Fruit fly (Drosophila melanogaster): Measurements from ENCODE around the gene CG14658.

Gene CG14658

dm6 chr3R:4811936-4812534 lies 18.3 kb downstream of the CG14658 start, which contains the start of the genes Hus1-like and ctrip:
Gene Hus1-like, minus strand, starts transcription at chr3R:4812096.
Gene ctrip, minus strand, starts transcription at chr3R:4812096.
- TF ChIP-seq CG11617 (GFP tag; optimal IDR thresholded peaks at IDR 0.05) (no peak), CG14711 (tag; optimal IDR thresholded peaks at IDR 0.05) (no peak), bab1 (GFP tag; optimal IDR thresholded peaks at IDR 0.05) (peak; percentile 74), CG7101 (tag; optimal IDR thresholded peaks at IDR 0.05) (peak; percentile 40), CG33017 (tag; optimal IDR thresholded peaks at IDR 0.05) (no peak), CG7045 (GFP tag; optimal IDR thresholded peaks at IDR 0.05) (no peak), kay (GFP tag; ENCODE audit: borderline replicate concordance) (peak; percentile 88), CG5204 (GFP tag; optimal IDR thresholded peaks at IDR 0.05) (no peak), Hr96 (GFP tag; optimal IDR thresholded peaks at IDR 0.05) (no peak), ovo (GFP tag; optimal IDR thresholded peaks at IDR 0.05) (no peak), cic (GFP tag; optimal IDR thresholded peaks at IDR 0.05) (no peak), CG1620 (GFP tag; optimal IDR thresholded peaks at IDR 0.05) (no peak), tj (GFP tag; optimal IDR thresholded peaks at IDR 0.05) (peak; percentile 97), pad (GFP tag; optimal IDR thresholded peaks at IDR 0.05) (peak; percentile 2), Crg-1 (GFP tag; optimal IDR thresholded peaks at IDR 0.05) (no peak), Mnt (GFP tag; optimal IDR thresholded peaks at IDR 0.05) (peak; percentile 80), cnc (optimal IDR thresholded peaks at IDR 0.05) (no peak), toe (GFP tag; optimal IDR thresholded peaks at IDR 0.05) (no peak), CG12768 (GFP tag; optimal IDR thresholded peaks at IDR 0.05) (no peak), Clk (GFP tag; optimal IDR thresholded peaks at IDR 0.05) (no peak)

- no peak for TF ChIP-seq Hr96 (GFP tag; optimal IDR thresholded peaks at IDR 0.05)
- TF ChIP-seq Mnt (GFP tag; optimal IDR thresholded peaks at IDR 0.05) = no peak
- no peak for TF ChIP-seq CG33017 (tag; optimal IDR thresholded peaks at IDR 0.05)
- no peak for TF ChIP-seq CG7045 (GFP tag; optimal IDR thresholded peaks at IDR 0.05)
- no peak for TF ChIP-seq CG1620 (GFP tag; optimal IDR thresholded peaks at IDR 0.05)
- no peak for TF ChIP-seq tj (GFP tag; optimal IDR thresholded peaks at IDR 0.05)
- TF ChIP-seq Clk (GFP tag; optimal IDR thresholded peaks at IDR 0.05) = no peak
- no peak for TF ChIP-seq CG11617 (GFP tag; optimal IDR thresholded peaks at IDR 0.05)
- TF ChIP-seq CG14711 (tag; optimal IDR thresholded peaks at IDR 0.05) = no peak
Measured at dm6 chr3R:4811124-4811935, 19.0 kb downstream of the CG14658 start, which contains the start of gene Gmppb. Gene Gmppb, plus strand, starts transcription at chr3R:4811444.

- no peak for TF ChIP-seq cnc (optimal IDR thresholded peaks at IDR 0.05)
- peak; percentile 28 for TF ChIP-seq CG12768 (GFP tag; optimal IDR thresholded peaks at IDR 0.05)
- TF ChIP-seq CG14711 (tag; optimal IDR thresholded peaks at IDR 0.05) = no peak
- peak; percentile 57 for TF ChIP-seq pad (GFP tag; optimal IDR thresholded peaks at IDR 0.05)
Measured at dm6 chr3R:4809944-4810653, 20.2 kb downstream of the CG14658 start.

DNA sequence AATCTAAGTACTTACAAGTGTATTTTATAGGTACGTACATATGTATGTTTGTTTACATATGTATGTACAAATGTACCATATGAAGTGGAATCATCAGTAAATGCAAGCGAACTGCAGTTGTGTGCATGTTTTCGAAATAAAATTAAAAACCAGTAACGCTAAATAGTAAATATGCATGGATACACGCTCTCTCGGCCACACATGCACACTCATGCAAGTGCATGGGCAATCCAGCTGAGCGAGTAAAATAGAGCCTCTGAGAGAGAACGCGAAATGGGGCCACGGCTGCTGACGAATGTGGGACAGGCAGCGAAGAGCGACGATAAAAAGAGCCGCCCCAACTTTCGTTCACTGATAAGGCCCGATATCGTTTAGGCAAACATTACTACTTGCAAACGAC lies 22.7 kb downstream of the CG14658 start:
- TF ChIP-seq kay (GFP tag; ENCODE audit: borderline replicate concordance) (no peak), CG14711 (tag; optimal IDR thresholded peaks at IDR 0.05) (no peak), tj (GFP tag; optimal IDR thresholded peaks at IDR 0.05) (peak; percentile 66), CG7045 (GFP tag; optimal IDR thresholded peaks at IDR 0.05) (no peak)

DNA sequence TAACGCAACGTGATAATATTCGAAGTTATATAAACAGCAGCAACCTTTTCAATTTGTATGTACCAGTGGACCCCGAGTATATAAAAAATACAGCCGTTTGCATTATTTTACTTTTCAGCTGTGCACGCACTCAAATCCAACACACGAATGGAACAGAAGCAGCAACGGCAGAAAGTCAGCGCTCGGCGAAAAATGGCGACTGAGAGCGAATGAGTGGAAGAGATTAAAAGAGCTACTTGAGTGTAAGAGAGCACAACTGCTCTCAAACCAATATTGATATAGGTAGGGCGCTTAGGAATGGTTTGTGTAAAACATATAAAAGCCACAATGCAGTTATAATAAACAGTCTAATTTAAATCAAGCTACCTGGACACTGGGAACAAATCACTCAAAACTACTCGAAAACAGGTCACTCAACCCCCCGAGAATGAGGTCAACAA lies 24.0 kb downstream of the CG14658 start:
- TF ChIP-seq CG7101 (tag; optimal IDR thresholded peaks at IDR 0.05) (peak; percentile 55), CG7045 (GFP tag; optimal IDR thresholded peaks at IDR 0.05) (peak; percentile 41), CG33017 (tag; optimal IDR thresholded peaks at IDR 0.05) (peak; percentile 57), CG12768 (GFP tag; optimal IDR thresholded peaks at IDR 0.05) (peak; percentile 50), pad (GFP tag; optimal IDR thresholded peaks at IDR 0.05) (no peak), cic (GFP tag; optimal IDR thresholded peaks at IDR 0.05) (peak; percentile 3), CG5204 (GFP tag; optimal IDR thresholded peaks at IDR 0.05) (peak; percentile 46), toe (GFP tag; optimal IDR thresholded peaks at IDR 0.05) (no peak), CG14711 (tag; optimal IDR thresholded peaks at IDR 0.05) (no peak), ovo (GFP tag; optimal IDR thresholded peaks at IDR 0.05) (no peak), Clk (GFP tag; optimal IDR thresholded peaks at IDR 0.05) (peak; percentile 5), Mnt (GFP tag; optimal IDR thresholded peaks at IDR 0.05) (peak; percentile 48), bab1 (GFP tag; optimal IDR thresholded peaks at IDR 0.05) (peak; percentile 64), CG11617 (GFP tag; optimal IDR thresholded peaks at IDR 0.05) (peak; percentile 60), Crg-1 (GFP tag; optimal IDR thresholded peaks at IDR 0.05) (peak; percentile 78), Hr96 (GFP tag; optimal IDR thresholded peaks at IDR 0.05) (peak; percentile 47), cnc (optimal IDR thresholded peaks at IDR 0.05) (no peak), kay (GFP tag; ENCODE audit: borderline replicate concordance) (no peak), tj (GFP tag; optimal IDR thresholded peaks at IDR 0.05) (peak; percentile 84), CG1620 (GFP tag; optimal IDR thresholded peaks at IDR 0.05) (peak; percentile 43)

All from whole organism, adult.